Worm (Caenorhabditis elegans): ENCODE measurements around the gene W01D2.1.

Gene W01D2.1

DNA sequence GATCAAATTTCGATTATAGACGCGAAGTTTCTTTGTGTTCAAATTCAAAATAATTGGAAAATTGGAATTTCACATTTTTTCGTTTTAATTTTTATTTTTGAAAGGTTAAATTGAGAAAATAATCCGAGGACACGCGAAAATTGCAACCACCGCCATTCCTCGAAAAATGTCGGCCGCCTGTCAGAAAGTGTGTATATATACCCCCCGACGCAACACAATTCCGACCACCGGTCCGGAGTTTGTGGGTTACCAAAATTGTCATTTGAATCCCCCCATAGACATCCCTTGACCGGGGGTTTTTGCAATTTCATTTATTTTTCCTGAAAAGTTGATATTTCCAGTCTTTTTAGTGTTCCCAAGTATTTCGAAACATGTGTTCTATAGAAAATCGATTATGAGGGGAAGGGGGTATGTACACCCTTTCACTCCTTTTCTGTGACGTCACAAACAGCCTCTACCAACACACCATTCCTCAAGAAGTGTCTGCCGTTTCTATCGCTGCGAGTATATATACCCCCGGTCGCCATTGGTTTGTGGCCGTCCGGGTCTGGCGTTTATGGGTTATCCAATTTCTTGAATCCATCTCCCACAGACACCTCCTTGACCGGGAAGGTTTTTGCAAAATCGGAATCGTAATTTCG, 10.9 kb upstream of the W01D2.1 start, which contains the start of gene W01D2.3:
W01D2.3 (minus strand) TSS at position 51 of the 641 bp plus-strand sequence.
- TF ChIP-seq mab-9 (GFP tag; IDR thresholded peaks at IDR 0.05) (0 out of 2 replicates have a peak, but pooled peaks have one; percentile 50), xbp-1 (tag; optimal IDR thresholded peaks at IDR 0.05) (peak; percentile 69), irx-1 (tag; optimal IDR thresholded peaks at IDR 0.05) (peak; percentile 74), sox-4 (tag; optimal IDR thresholded peaks at IDR 0.05) (peak; percentile 24), C04F5.9 (tag; optimal IDR thresholded peaks at IDR 0.05) (no peak), nhr-71 (tag; optimal IDR thresholded peaks at IDR 0.05) (peak; percentile 85), dsc-1 (tag; optimal IDR thresholded peaks at IDR 0.05) (peak; percentile 86), vab-15 (tag; optimal IDR thresholded peaks at IDR 0.05) (peak; percentile 47), hpl-2 (GFP tag; optimal IDR thresholded peaks at IDR 0.05) (no peak), ceh-8 (GFP tag; optimal IDR thresholded peaks at IDR 0.05) (peak; percentile 64), mep-1 (tag; optimal IDR thresholded peaks at IDR 0.05) (peak; percentile 26), tbx-2 (tag; optimal IDR thresholded peaks at IDR 0.05) (peak; percentile 74), nhr-237 (tag; optimal IDR thresholded peaks at IDR 0.05) (no peak), ztf-4 (tag; optimal IDR thresholded peaks at IDR 0.05) (peak; percentile 51), zag-1 (tag; optimal IDR thresholded peaks at IDR 0.05) (no peak), fos-1 (tag; optimal IDR thresholded peaks at IDR 0.05) (no peak), unc-130 (tag; optimal IDR thresholded peaks at IDR 0.05) (no peak), isw-1 (GFP tag; IDR thresholded peaks at IDR 0.05) (peak; percentile 54), pqm-1 (tag; optimal IDR thresholded peaks at IDR 0.05) (no peak), fkh-4 (tag; optimal IDR thresholded peaks at IDR 0.05; ENCODE audit: borderline replicate concordance) (no peak), fkh-10 (GFP tag; optimal IDR thresholded peaks at IDR 0.05) (no peak), ceh-88 (GFP tag; IDR thresholded peaks at IDR 0.05) (peak; percentile 54; the same call in 1 of the 2 replicates), ets-5 (GFP tag; IDR thresholded peaks at IDR 0.05) (no peak), C34B4.2 (tag; optimal IDR thresholded peaks at IDR 0.05) (peak; percentile 25), blmp-1 (tag; optimal IDR thresholded peaks at IDR 0.05) (peak; percentile 48), hlh-17 (GFP tag; optimal IDR thresholded peaks at IDR 0.05; ENCODE audit: borderline replicate concordance) (no peak), lsy-2 (tag; optimal IDR thresholded peaks at IDR 0.05) (peak; percentile 62 to 65), lin-15B (tag; optimal IDR thresholded peaks at IDR 0.05) (peak; percentile 10), lin-13 (GFP tag; optimal IDR thresholded peaks at IDR 0.05) (peak; percentile 28), ceh-82 (tag; optimal IDR thresholded peaks at IDR 0.05) (peak; percentile 50 to 66 (median 60)), egl-27 (tag; optimal IDR thresholded peaks at IDR 0.05) (no peak), lin-35 (GFP tag; optimal IDR thresholded peaks at IDR 0.05) (peak; percentile 46 to 54), fkh-8 (tag; optimal IDR thresholded peaks at IDR 0.05) (no peak), lir-3 (tag; optimal IDR thresholded peaks at IDR 0.05; ENCODE audit: poor library complexity) (peak; percentile 32), nhr-84 (tag; optimal IDR thresholded peaks at IDR 0.05) (no peak), sup-37 (GFP tag; optimal IDR thresholded peaks at IDR 0.05) (peak; percentile 59), unc-86 (tag; optimal IDR thresholded peaks at IDR 0.05) (peak; percentile 70), aha-1 (tag; optimal IDR thresholded peaks at IDR 0.05) (no peak), swsn-7 (tag; optimal IDR thresholded peaks at IDR 0.05) (peak; percentile 84), unc-62 (GFP tag; optimal IDR thresholded peaks at IDR 0.05) (no peak), unc-30 (tag; optimal IDR thresholded peaks at IDR 0.05) (no peak), nhr-28 (tag; optimal IDR thresholded peaks at IDR 0.05) (no peak), lin-14 (GFP tag; optimal IDR thresholded peaks at IDR 0.05) (peak; percentile 73), nhr-77 (tag; optimal IDR thresholded peaks at IDR 0.05) (peak; percentile 55), rnt-1 (tag; optimal IDR thresholded peaks at IDR 0.05) (peak; percentile 71), jun-1 (tag; optimal IDR thresholded peaks at IDR 0.05) (peak; percentile 37), C16A3.4 (tag; optimal IDR thresholded peaks at IDR 0.05) (peak; percentile 47), nhr-85 (tag) (peak; percentile 88), skn-1 (tag; optimal IDR thresholded peaks at IDR 0.05) (peak; percentile 61), zip-4 (GFP tag; optimal IDR thresholded peaks at IDR 0.05) (peak; percentile 77), pax-3 (tag; optimal IDR thresholded peaks at IDR 0.05) (peak; percentile 13), nhr-20 (tag; optimal IDR thresholded peaks at IDR 0.05) (peak; percentile 79), nhr-11 (tag; optimal IDR thresholded peaks at IDR 0.05) (no peak)

All from whole organism, L1 larva.